Worm (Caenorhabditis elegans): ENCODE data around the gene srd-21.

Gene srd-21

ce11 chrV:16591992-16592798 is 37.5 kb upstream of the srd-21 start, which contains the start of gene srh-269:
srh-269 (minus strand) TSS chrV:16592042.
- no peak for TF ChIP-seq unc-39 (tag; optimal IDR thresholded peaks at IDR 0.05)
- peak; percentile 33 for TF ChIP-seq egl-27 (tag; optimal IDR thresholded peaks at IDR 0.05)
- peak; percentile 18 for TF ChIP-seq jun-1 (tag; optimal IDR thresholded peaks at IDR 0.05)
- TF ChIP-seq elt-2 (tag; optimal IDR thresholded peaks at IDR 0.05) = peak; percentile 61
- TF ChIP-seq nfya-1 (tag; optimal IDR thresholded peaks at IDR 0.05; ENCODE audit: insufficient read depth) = peak; percentile 46
- no peak for TF ChIP-seq nhr-28 (tag; optimal IDR thresholded peaks at IDR 0.05)
- peak; percentile 47 for TF ChIP-seq snpc-4 (tag; optimal IDR thresholded peaks at IDR 0.05)
- TF ChIP-seq pqm-1 (tag; optimal IDR thresholded peaks at IDR 0.05) = peak; percentile 32
- TF ChIP-seq fkh-10 (GFP tag; optimal IDR thresholded peaks at IDR 0.05) = no peak
- peak; percentile 68 for TF ChIP-seq fos-1 (tag; optimal IDR thresholded peaks at IDR 0.05)
- TF ChIP-seq lin-39 (tag; optimal IDR thresholded peaks at IDR 0.05) = peak; percentile 41
- TF ChIP-seq eor-1 (tag; optimal IDR thresholded peaks at IDR 0.05) = no peak
- TF ChIP-seq hmg-11 (tag; optimal IDR thresholded peaks at IDR 0.05) = peak; percentile 85
- no peak for TF ChIP-seq skn-1 (tag; optimal IDR thresholded peaks at IDR 0.05)
- TF ChIP-seq ztf-4 (tag; optimal IDR thresholded peaks at IDR 0.05) = peak; percentile 56
- TF ChIP-seq lsy-12 (tag; optimal IDR thresholded peaks at IDR 0.05) = peak; percentile 67
- no peak for TF ChIP-seq nhr-67 (tag; optimal IDR thresholded peaks at IDR 0.05)
- peak; percentile 95 for TF ChIP-seq ama-1 (optimal IDR thresholded peaks at IDR 0.05)
- peak; percentile 71 for TF ChIP-seq nhr-43 (tag; optimal IDR thresholded peaks at IDR 0.05; ENCODE audit: poor library complexity, severe bottlenecking)

- TF ChIP-seq nhr-76 (tag; optimal IDR thresholded peaks at IDR 0.05) (no peak), lin-15B (tag; optimal IDR thresholded peaks at IDR 0.05) (no peak), ceh-82 (tag; optimal IDR thresholded peaks at IDR 0.05) (no peak), ceh-16 (tag; optimal IDR thresholded peaks at IDR 0.05) (no peak), zag-1 (tag; optimal IDR thresholded peaks at IDR 0.05) (no peak), nhr-77 (tag; optimal IDR thresholded peaks at IDR 0.05) (no peak), mdl-1 (tag; optimal IDR thresholded peaks at IDR 0.05) (no peak), tbx-2 (tag; optimal IDR thresholded peaks at IDR 0.05) (no peak), sea-2 (GFP tag; optimal IDR thresholded peaks at IDR 0.05) (no peak), pqm-1 (tag; optimal IDR thresholded peaks at IDR 0.05) (peak; percentile 44), ama-1 (optimal IDR thresholded peaks at IDR 0.05) (peak; percentile 55), nhr-12 (tag; optimal IDR thresholded peaks at IDR 0.05) (no peak), unc-62 (GFP tag; optimal IDR thresholded peaks at IDR 0.05) (no peak), nhr-43 (tag; optimal IDR thresholded peaks at IDR 0.05; ENCODE audit: poor library complexity, severe bottlenecking) (peak; percentile 56), nhr-25 (tag; optimal IDR thresholded peaks at IDR 0.05) (no peak), R02D3.7 (tag; optimal IDR thresholded peaks at IDR 0.05) (no peak), elt-2 (tag; optimal IDR thresholded peaks at IDR 0.05) (peak; percentile 82), skn-1 (tag; optimal IDR thresholded peaks at IDR 0.05) (no peak), unc-39 (tag; optimal IDR thresholded peaks at IDR 0.05) (no peak), elt-3 (tag; optimal IDR thresholded peaks at IDR 0.05) (no peak), pha-4 (tag; optimal IDR thresholded peaks at IDR 0.05) (peak; percentile 30), mml-1 (tag; optimal IDR thresholded peaks at IDR 0.05) (no peak), ceh-9 (tag; optimal IDR thresholded peaks at IDR 0.05) (no peak), egl-27 (tag; optimal IDR thresholded peaks at IDR 0.05) (no peak), ztf-4 (tag; optimal IDR thresholded peaks at IDR 0.05) (no peak), nhr-67 (tag; optimal IDR thresholded peaks at IDR 0.05) (no peak), fkh-10 (GFP tag; optimal IDR thresholded peaks at IDR 0.05) (no peak), nhr-237 (tag; optimal IDR thresholded peaks at IDR 0.05) (no peak), nhr-28 (tag; optimal IDR thresholded peaks at IDR 0.05) (no peak), ztf-11 (tag; optimal IDR thresholded peaks at IDR 0.05) (no peak), nhr-23 (tag; optimal IDR thresholded peaks at IDR 0.05) (no peak), daf-12 (tag; optimal IDR thresholded peaks at IDR 0.05) (no peak)
Measured at ce11 chrV:16592947-16593791, 36.5 kb upstream of the srd-21 start.

Data from whole organism, L3 larva.